Fruit fly (Drosophila melanogaster): ENCODE results near the gene PIG-P.

PIG-P gene

DNA sequence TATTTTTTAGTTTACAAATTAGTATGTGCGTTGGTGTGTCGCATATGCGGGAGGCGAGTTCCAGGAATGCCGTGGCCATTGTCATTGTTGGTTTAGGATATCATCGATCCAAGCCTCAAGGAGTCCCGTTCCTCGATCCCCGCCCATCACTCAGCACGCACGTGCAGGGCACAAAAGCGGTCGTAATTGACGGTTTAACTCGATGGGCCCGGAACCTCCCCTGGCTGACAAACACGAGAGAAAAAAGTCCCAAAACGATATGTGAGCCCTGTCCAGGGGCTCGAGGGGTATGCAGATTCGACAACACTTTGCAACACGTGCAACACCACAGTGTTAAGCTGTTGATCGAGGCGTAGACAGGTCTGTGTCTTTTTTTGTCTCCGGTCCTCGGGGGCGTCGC is 30.1 kb downstream of the PIG-P start:
- TF ChIP-seq Dif (GFP tag; optimal IDR thresholded peaks at IDR 0.05; ENCODE audit: partially characterized antibody) (no peak), OdsH (GFP tag; optimal IDR thresholded peaks at IDR 0.05) (no peak), HLH106 (tag; optimal IDR thresholded peaks at IDR 0.05) (no peak), br (GFP tag; optimal IDR thresholded peaks at IDR 0.05) (no peak), Rel (GFP tag; optimal IDR thresholded peaks at IDR 0.05) (no peak), Rel (tag; optimal IDR thresholded peaks at IDR 0.05) (no peak), dmrt93B (GFP tag; optimal IDR thresholded peaks at IDR 0.05) (no peak), dsf (GFP tag; optimal IDR thresholded peaks at IDR 0.05; ENCODE audit: borderline replicate concordance) (no peak), Jra (GFP tag; optimal IDR thresholded peaks at IDR 0.05) (no peak), sv (GFP tag; optimal IDR thresholded peaks at IDR 0.05) (no peak), Hnf4 (GFP tag; optimal IDR thresholded peaks at IDR 0.05) (no peak), CrebA (GFP tag; optimal IDR thresholded peaks at IDR 0.05; ENCODE audit: borderline replicate concordance) (no peak), h (GFP tag; optimal IDR thresholded peaks at IDR 0.05) (no peak), usp (GFP tag; optimal IDR thresholded peaks at IDR 0.05) (no peak), pan (optimal IDR thresholded peaks at IDR 0.05) (no peak), CG32264 (GFP tag; optimal IDR thresholded peaks at IDR 0.05) (no peak), brk (GFP tag; optimal IDR thresholded peaks at IDR 0.05) (no peak)

DNA sequence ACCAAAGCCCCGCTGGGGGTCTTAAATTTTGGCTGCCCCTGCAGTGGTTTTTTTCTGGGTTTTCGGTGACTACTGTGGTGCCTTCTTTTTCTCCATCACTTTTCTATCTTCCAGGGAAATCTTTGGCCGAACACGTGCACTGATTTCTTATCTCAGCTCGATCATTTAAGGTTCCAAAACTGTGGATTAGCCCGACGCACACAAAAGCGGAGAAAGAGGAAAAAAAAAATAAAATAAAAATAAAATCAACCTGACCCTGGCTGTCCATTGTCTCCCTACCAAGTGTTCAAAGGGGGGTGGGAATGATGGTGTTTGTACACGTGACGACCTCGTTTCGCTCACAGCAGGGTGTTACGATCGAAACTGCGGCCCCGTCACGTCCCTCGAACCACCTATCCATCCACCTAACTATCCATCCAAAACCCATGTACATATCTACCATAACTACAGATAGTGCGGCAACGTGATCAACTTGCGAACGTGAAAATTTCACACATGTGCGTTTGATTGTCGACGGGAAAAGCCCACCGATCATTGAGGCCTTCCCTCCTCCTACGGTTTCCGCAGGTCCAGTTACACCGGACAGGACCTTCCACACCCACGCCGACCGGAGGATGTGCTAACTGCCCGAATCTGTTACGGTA is 31.3 kb downstream of the PIG-P start:
- TF ChIP-seq Hnf4 (GFP tag; optimal IDR thresholded peaks at IDR 0.05) (no peak), Sp1 (GFP tag; optimal IDR thresholded peaks at IDR 0.05) (no peak), psq (GFP tag; optimal IDR thresholded peaks at IDR 0.05) (no peak), rgr (GFP tag; optimal IDR thresholded peaks at IDR 0.05) (no peak), Dfd (GFP tag; optimal IDR thresholded peaks at IDR 0.05) (no peak), tai (GFP tag; optimal IDR thresholded peaks at IDR 0.05) (no peak), Mio (GFP tag; optimal IDR thresholded peaks at IDR 0.05) (no peak), usp (GFP tag; optimal IDR thresholded peaks at IDR 0.05) (no peak), dmrt93B (GFP tag; optimal IDR thresholded peaks at IDR 0.05) (no peak), CG32264 (GFP tag; optimal IDR thresholded peaks at IDR 0.05) (no peak), sage (GFP tag; optimal IDR thresholded peaks at IDR 0.05) (no peak), CrebA (GFP tag; optimal IDR thresholded peaks at IDR 0.05; ENCODE audit: borderline replicate concordance) (no peak), OdsH (GFP tag; optimal IDR thresholded peaks at IDR 0.05) (no peak), brk (GFP tag; optimal IDR thresholded peaks at IDR 0.05) (no peak), Myc (optimal IDR thresholded peaks at IDR 0.05) (no peak), Dif (GFP tag; optimal IDR thresholded peaks at IDR 0.05; ENCODE audit: partially characterized antibody) (no peak)

DNA sequence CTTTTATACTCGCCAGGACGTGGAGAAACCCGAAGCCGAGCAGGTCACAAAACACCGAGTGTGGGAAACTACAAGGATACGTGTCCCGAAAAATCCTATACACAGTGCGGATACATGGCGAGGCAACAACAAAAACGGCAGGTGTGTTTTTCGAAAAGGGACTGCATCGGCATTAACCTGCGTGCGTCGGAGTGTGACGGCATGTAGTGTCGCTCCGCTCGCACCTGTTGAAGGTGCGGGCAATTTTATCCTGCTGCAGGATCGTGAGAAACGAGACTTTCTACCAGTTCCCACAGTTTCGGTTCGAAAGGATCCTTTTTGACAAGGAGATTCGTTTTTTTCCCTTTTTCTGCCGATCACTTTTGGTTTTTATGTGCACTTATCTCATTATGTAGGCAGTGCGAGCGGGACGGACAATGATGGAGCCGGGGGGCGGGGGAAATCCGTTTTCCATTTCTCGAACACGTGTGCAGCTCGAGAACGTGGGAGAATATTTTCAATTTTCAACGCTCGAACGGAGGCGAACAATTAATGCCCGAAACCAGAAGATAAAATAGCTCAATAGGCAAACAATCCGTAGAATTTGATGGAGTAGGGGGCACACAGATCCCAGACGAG is 33.3 kb downstream of the PIG-P start:
- TF ChIP-seq Hr78 (GFP tag; optimal IDR thresholded peaks at IDR 0.05): no peak
- TF ChIP-seq dsf (GFP tag; optimal IDR thresholded peaks at IDR 0.05; ENCODE audit: borderline replicate concordance): no peak
- TF ChIP-seq lola (GFP tag; optimal IDR thresholded peaks at IDR 0.05): no peak
- TF ChIP-seq dl (GFP tag; optimal IDR thresholded peaks at IDR 0.05; ENCODE audit: insufficient read depth in 1 of 2, partially characterized antibody in 2 of 2): no peak
- TF ChIP-seq psq (GFP tag; optimal IDR thresholded peaks at IDR 0.05): no peak
- no peak for TF ChIP-seq Rel (GFP tag; optimal IDR thresholded peaks at IDR 0.05)
- TF ChIP-seq Rel (tag; optimal IDR thresholded peaks at IDR 0.05): no peak
- TF ChIP-seq OdsH (GFP tag; optimal IDR thresholded peaks at IDR 0.05): no peak
- no peak for TF ChIP-seq Jra (GFP tag; optimal IDR thresholded peaks at IDR 0.05)
- TF ChIP-seq sage (GFP tag; optimal IDR thresholded peaks at IDR 0.05): no peak
- no peak for TF ChIP-seq fru (GFP tag; optimal IDR thresholded peaks at IDR 0.05)
- no peak for TF ChIP-seq br (GFP tag; optimal IDR thresholded peaks at IDR 0.05)

DNA sequence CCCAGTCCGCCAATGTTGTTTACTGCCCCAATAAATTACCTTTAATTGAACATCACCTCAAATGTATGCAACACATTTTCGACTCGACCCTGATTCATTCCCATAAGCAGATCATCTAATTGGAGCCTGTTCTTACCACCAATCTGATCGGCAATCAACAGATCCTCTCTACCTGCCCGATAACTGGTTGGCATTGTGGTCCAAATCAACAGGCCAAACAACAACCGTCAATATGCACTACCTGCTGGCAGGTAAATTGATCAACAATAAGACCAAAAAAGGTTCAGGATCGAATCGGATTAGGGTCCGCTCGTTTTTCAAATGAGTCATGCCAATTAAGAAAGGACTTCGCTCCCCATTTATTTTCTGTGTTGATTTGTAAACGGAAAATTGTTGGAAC is 34.8 kb downstream of the PIG-P start:
- no peak for TF ChIP-seq foxo (GFP tag; optimal IDR thresholded peaks at IDR 0.05)
- no peak for TF ChIP-seq HLH106 (tag; optimal IDR thresholded peaks at IDR 0.05)
- TF ChIP-seq OdsH (GFP tag; optimal IDR thresholded peaks at IDR 0.05): no peak
- TF ChIP-seq fru (GFP tag; optimal IDR thresholded peaks at IDR 0.05): no peak
- no peak for TF ChIP-seq Vsx2 (GFP tag; optimal IDR thresholded peaks at IDR 0.05; ENCODE audit: partially characterized antibody)
- no peak for TF ChIP-seq Sp1 (GFP tag; optimal IDR thresholded peaks at IDR 0.05)
- TF ChIP-seq dsf (GFP tag; optimal IDR thresholded peaks at IDR 0.05; ENCODE audit: borderline replicate concordance): no peak

Data from whole organism, wandering third instar larva.